Worm (Caenorhabditis elegans): ENCODE results near the gene str-71.
"Not testable (repeated sequence)": the region's sequence is repeated elsewhere in the genome, so short reads cannot be mapped to it uniquely, and the experiment has no call there.

ce11 chrV:15429125-15429524, 29.9 kb downstream of the str-71 start:
- not testable (repeated sequence) for TF ChIP-seq ets-4 (GFP tag; optimal IDR thresholded peaks at IDR 0.05); rec-8 (tag; optimal IDR thresholded peaks at IDR 0.05); nhr-90 (tag; optimal IDR thresholded peaks at IDR 0.05); him-1 (tag; optimal IDR thresholded peaks at IDR 0.05); T26A5.8 (tag; optimal IDR thresholded peaks at IDR 0.05); repo-1 (tag; optimal IDR thresholded peaks at IDR 0.05); F49E8.2 (tag; optimal IDR thresholded peaks at IDR 0.05; ENCODE audit: insufficient read depth)
- 0 out of 2 replicates have a peak, but pooled peaks have one; percentile 56 for TF ChIP-seq aptf-3 (GFP tag; IDR thresholded peaks at IDR 0.05)

All from whole organism, young adult.